Worm (Caenorhabditis elegans) whole organism, L4 larva: ENCODE data around the gene ZK643.5.

Experiments used
- ZK337.2 ChIP-seq: fragments of 200-800 bp; sonication (Bioruptor generic); IDR thresholded peaks from 2 replicates; pipeline ENCODE4 v1.3.6; 2022; ENCODE audit warnings: missing genetic modification reagents, missing genetic modification characterization, missing compliant biosample characterization
- ceh-32 ChIP-seq: sonication (generic microtip); optimal IDR thresholded peaks from 2 replicates; lab custom pipeline; 2016; ENCODE audit warnings: mild to moderate bottlenecking, missing genetic modification characterization, missing compliant biosample characterization; ENCODE audit not compliant: poor library complexity
- mdl-1 ChIP-seq, 2 experiments: fragments of 150-350 bp in 1 of 2; sonication (generic microtip) in 1 of 2; optimal IDR thresholded peaks; 2 replicates each; lab custom pipeline; 2014 to 2017; ENCODE audit warnings: missing biosample characterization in 2 of 2, missing genetic modification characterization in 2 of 2
- saeg-2 ChIP-seq: fragments of 200-800 bp; sonication (Bioruptor generic); IDR thresholded peaks from 2 replicates; pipeline ENCODE4 v1.3.6; 2022; ENCODE audit warnings: missing genetic modification reagents, missing genetic modification characterization, missing compliant biosample characterization
- unc-62 ChIP-seq, 3 experiments: fragments of 150-350 bp in 1 of 3; sonication (generic microtip); optimal IDR thresholded peaks in 2 of 3; peaks in 1 of 3; 1 replicate in 1 of 3; 2 replicates in 2 of 3; lab custom pipeline; 2014 to 2017; ENCODE audit warnings: missing biosample characterization in 3 of 3, missing genetic modification characterization in 3 of 3, missing genetic modification reagents in 3 of 3, missing genotype in 1 of 3

ce11 chrIII:8923937-8924336 is 32.1 kb downstream of the ZK643.5 start, which contains the start of gene ZK637.12:
- TF ChIP-seq mdl-1 (tag; optimal IDR thresholded peaks at IDR 0.05; lab: Kevin White, UChicago) (no peak), saeg-2 (no peak), ZK337.2 (no peak), unc-62 (GFP tag; optimal IDR thresholded peaks at IDR 0.05 in 1 of 2; lab: Kevin White, UChicago) (no peak), unc-62 (tag; optimal IDR thresholded peaks at IDR 0.05; lab: Kevin White, UChicago) (no peak), ceh-32 (tag; lab: Kevin White, UChicago) (no peak)
